Worm (Caenorhabditis elegans) whole organism, L1 larva: ENCODE measurements around the gene R05H10.3.

Experiments used
- aha-1 ChIP-seq: fragments of 150-350 bp; optimal IDR thresholded peaks from 2 replicates; lab custom pipeline; 2014; ENCODE audit warnings: missing biosample characterization, missing genetic modification characterization
- alr-1 ChIP-seq: fragments of 200-800 bp; sonication (Bioruptor generic); optimal IDR thresholded peaks from 2 replicates; lab custom pipeline; 2018; ENCODE audit warnings: borderline replicate concordance, mild to moderate bottlenecking, missing genetic modification characterization, missing compliant biosample characterization
- ceh-88 ChIP-seq: fragments of 200-800 bp; sonication (Bioruptor generic); IDR thresholded peaks from 2 replicates; pipeline ENCODE4 v1.3.6; 2022; ENCODE audit warnings: missing genetic modification characterization, missing compliant biosample characterization
- ces-1 ChIP-seq: fragments of 150-350 bp; optimal IDR thresholded peaks from 2 replicates; lab custom pipeline; 2014; ENCODE audit warnings: missing biosample characterization, missing genetic modification reagents, missing genetic modification characterization
- dpl-1 ChIP-seq, 3 experiments: fragments of 150-350 bp in 2 of 3; sonication (generic microtip) in 1 of 3; optimal IDR thresholded peaks; 2 replicates each; lab custom pipeline; 2014 to 2017; ENCODE audit warnings: missing biosample characterization in 3 of 3, missing genetic modification characterization in 3 of 3, missing genetic modification reagents in 3 of 3
- efl-1 ChIP-seq, 4 experiments: fragments of 150-350 bp; optimal IDR thresholded peaks in 3 of 4; peaks in 1 of 4; 1 replicate in 1 of 4; 2 replicates in 3 of 4; lab custom pipeline; 2014; ENCODE audit warnings: missing biosample characterization in 2 of 4, missing genetic modification characterization in 2 of 4, missing genetic modification reagents in 2 of 4
- egl-13 ChIP-seq: sonication (generic microtip); optimal IDR thresholded peaks from 2 replicates; lab custom pipeline; 2016; ENCODE audit warnings: missing genotype, missing genetic modification reagents, missing genetic modification characterization, missing compliant biosample characterization
- egl-27 ChIP-seq, 2 experiments: fragments of 150-350 bp in 1 of 2; sonication (generic microtip); optimal IDR thresholded peaks; 3 replicates each; lab custom pipeline; 2017 to 2018; ENCODE audit warnings: missing biosample characterization in 2 of 2, missing genetic modification characterization in 2 of 2, missing genetic modification reagents in 2 of 2
- elt-3 ChIP-seq, 6 experiments: fragments of 150-350 bp in 1 of 6; sonication (generic microtip); optimal IDR thresholded peaks; 2 replicates each; lab custom pipeline; 2017 to 2018; ENCODE audit warnings: missing biosample characterization in 6 of 6, missing genetic modification characterization in 6 of 6, inconsistent platforms in 1 of 6
- ets-5 ChIP-seq: fragments of 200-800 bp; sonication (Bioruptor generic); IDR thresholded peaks from 2 replicates; pipeline ENCODE4 v1.3.6; 2022; ENCODE audit warnings: missing genetic modification characterization, missing compliant biosample characterization
- fkh-10 ChIP-seq: sonication (generic microtip); optimal IDR thresholded peaks from 2 replicates; lab custom pipeline; 2017; ENCODE audit warnings: missing biosample characterization, missing genetic modification reagents, missing genetic modification characterization
- fkh-8 ChIP-seq: sonication (generic microtip); optimal IDR thresholded peaks from 2 replicates; lab custom pipeline; 2016; ENCODE audit warnings: mild to moderate bottlenecking, missing genetic modification characterization, missing compliant biosample characterization
- grh-1 ChIP-seq: fragments of 200-800 bp; sonication (Bioruptor generic); IDR thresholded peaks from 2 replicates; pipeline ENCODE4 v1.3.6; 2022; ENCODE audit warnings: missing genetic modification reagents, missing genetic modification characterization, missing compliant biosample characterization
- hlh-4 ChIP-seq: sonication (generic microtip); optimal IDR thresholded peaks from 2 replicates; lab custom pipeline; 2016; ENCODE audit warnings: mild to moderate bottlenecking, missing genetic modification characterization, missing compliant biosample characterization
- hpl-2 ChIP-seq: fragments of 150-350 bp; optimal IDR thresholded peaks from 2 replicates; lab custom pipeline; 2014; ENCODE audit warnings: missing biosample characterization, missing genetic modification reagents, missing genetic modification characterization
- irx-1 ChIP-seq: sonication (generic microtip); optimal IDR thresholded peaks from 2 replicates; lab custom pipeline; 2016; ENCODE audit warnings: missing genetic modification characterization, missing compliant biosample characterization
- isw-1 ChIP-seq: fragments of 200-800 bp; sonication (Bioruptor generic); IDR thresholded peaks from 2 replicates; pipeline ENCODE4 v1.3.6; 2022; ENCODE audit warnings: missing genetic modification characterization, missing compliant biosample characterization
- lin-35 ChIP-seq, 2 experiments: fragments of 150-350 bp; optimal IDR thresholded peaks; 2 replicates each; lab custom pipeline; 2014; ENCODE audit warnings: missing biosample characterization in 2 of 2, missing genetic modification characterization in 2 of 2, missing genetic modification reagents in 2 of 2
- mab-9 ChIP-seq: fragments of 200-800 bp; sonication (Bioruptor generic); IDR thresholded peaks from 2 replicates; pipeline ENCODE4 v1.3.6; 2022; ENCODE audit warnings: missing genetic modification reagents, missing genetic modification characterization, missing compliant biosample characterization
- nhr-19 ChIP-seq: fragments of 200-800 bp; sonication (Bioruptor generic); conservative IDR thresholded peaks from 2 replicates; pipeline ENCODE4 v1.3.6; 2022; ENCODE audit warnings: missing genetic modification characterization, missing compliant biosample characterization
- nhr-20 ChIP-seq: sonication (generic microtip); optimal IDR thresholded peaks from 2 replicates; lab custom pipeline; 2016; ENCODE audit warnings: mild to moderate bottlenecking, missing genetic modification characterization, missing compliant biosample characterization
- nhr-28 ChIP-seq: fragments of 150-350 bp; optimal IDR thresholded peaks from 2 replicates; lab custom pipeline; 2014; ENCODE audit warnings: missing biosample characterization, missing genetic modification characterization
- nhr-47 ChIP-seq: sonication (generic microtip); optimal IDR thresholded peaks from 2 replicates; lab custom pipeline; 2016; ENCODE audit warnings: mild to moderate bottlenecking, missing genetic modification characterization, moderate library complexity, missing compliant biosample characterization
- nhr-77 ChIP-seq: fragments of 150-350 bp; optimal IDR thresholded peaks from 2 replicates; lab custom pipeline; 2014; ENCODE audit warnings: missing biosample characterization, missing genetic modification characterization
- sptf-1 ChIP-seq: fragments of 150-350 bp; optimal IDR thresholded peaks from 2 replicates; lab custom pipeline; 2014; ENCODE audit warnings: missing biosample characterization, missing genetic modification characterization
- swsn-7 ChIP-seq: sonication (generic microtip); optimal IDR thresholded peaks from 2 replicates; lab custom pipeline; 2016; ENCODE audit warnings: missing genetic modification characterization, missing compliant biosample characterization
- tbx-2 ChIP-seq: sonication (generic microtip); optimal IDR thresholded peaks from 2 replicates; lab custom pipeline; 2016; ENCODE audit warnings: missing genetic modification characterization, missing compliant biosample characterization
- unc-62 ChIP-seq: fragments of 150-350 bp; optimal IDR thresholded peaks from 2 replicates; lab custom pipeline; 2014; ENCODE audit warnings: missing biosample characterization, missing genetic modification reagents, missing genetic modification characterization
- unc-86 ChIP-seq: sonication (generic microtip); optimal IDR thresholded peaks from 2 replicates; lab custom pipeline; 2016; ENCODE audit warnings: missing genetic modification characterization, missing compliant biosample characterization
- unc-98 ChIP-seq: fragments of 200-800 bp; sonication (Bioruptor generic); IDR thresholded peaks from 2 replicates; pipeline ENCODE4 v1.3.6; 2022; ENCODE audit warnings: missing genetic modification characterization, missing compliant biosample characterization
- zip-4 ChIP-seq: fragments of 200-800 bp; sonication (Bioruptor generic); optimal IDR thresholded peaks from 2 replicates; lab custom pipeline; 2018; ENCODE audit warnings: mild to moderate bottlenecking, missing genetic modification characterization, moderate library complexity, missing compliant biosample characterization
- ztf-11 ChIP-seq, 2 experiments: sonication (generic microtip); optimal IDR thresholded peaks; 2 replicates each; lab custom pipeline; 2016 to 2017; ENCODE audit warnings: missing genetic modification characterization in 2 of 2, missing biosample characterization in 1 of 2, missing compliant biosample characterization in 1 of 2

Gene R05H10.3

DNA sequence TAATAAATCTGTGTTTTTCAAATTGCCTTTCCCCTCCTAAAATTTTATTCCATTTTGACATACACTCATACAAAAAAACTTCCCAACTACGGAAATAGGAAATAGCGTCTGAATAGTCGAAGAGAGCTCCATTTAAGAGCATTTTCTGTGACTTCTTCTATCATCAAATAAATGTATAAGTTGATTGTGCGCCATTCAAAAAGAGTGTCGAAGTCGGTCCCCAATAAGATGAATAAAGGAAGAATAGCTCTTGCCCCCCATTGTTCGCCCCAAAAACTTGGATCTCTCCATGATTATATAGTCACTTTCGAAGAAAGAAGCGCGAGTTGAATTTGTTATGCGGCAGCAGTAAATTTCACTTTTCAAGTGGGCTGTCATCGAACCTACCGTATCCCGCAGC, 22.8 kb downstream of the R05H10.3 start:
- TF ChIP-seq irx-1 (tag; lab: Kevin White, UChicago) (peak; percentile 85), nhr-77 (tag; lab: Kevin White, UChicago) (no peak), fkh-10 (GFP tag; lab: Kevin White, UChicago) (peak; percentile 50), grh-1 (GFP tag; lab: Robert Waterston, UW) (no peak), efl-1 (optimal IDR thresholded peaks at IDR 0.05; lab: Kevin White, UChicago) (no peak), efl-1 (GFP tag; optimal IDR thresholded peaks at IDR 0.05 in 1 of 2; lab: Kevin White, UChicago) (no peak)
- TF ChIP-seq, all 84 proteins: peak for 2

DNA sequence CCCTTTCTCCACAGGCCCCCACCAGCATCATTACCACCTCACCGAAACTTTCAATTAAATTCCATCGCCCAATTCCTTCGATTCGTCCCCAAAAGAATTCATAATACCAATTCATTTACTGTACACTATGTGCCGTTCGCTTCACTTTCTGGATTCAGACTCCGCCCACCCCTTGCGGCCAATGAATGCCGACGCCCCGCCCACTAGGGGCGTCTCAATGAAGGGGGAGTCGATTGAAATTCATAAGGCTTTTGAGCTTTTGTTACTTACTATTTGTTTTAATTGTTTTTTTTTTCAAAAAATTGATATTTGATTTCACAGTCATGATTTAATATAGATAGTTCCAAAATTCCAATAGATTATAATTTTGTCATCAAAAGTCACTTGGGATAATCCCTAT, 26.8 kb downstream of the R05H10.3 start:
- TF ChIP-seq hlh-4 (tag; lab: Kevin White, UChicago) (no peak), isw-1 (GFP tag; lab: Robert Waterston, UW) (no peak), grh-1 (GFP tag; lab: Robert Waterston, UW) (no peak), egl-27 (tag; optimal IDR thresholded peaks at IDR 0.05; lab: Kevin White, UChicago) (no peak), hpl-2 (GFP tag; lab: Kevin White, UChicago) (no peak), sptf-1 (tag; lab: Kevin White, UChicago) (no peak), dpl-1 (GFP tag; optimal IDR thresholded peaks at IDR 0.05; lab: Kevin White, UChicago) (no peak), nhr-77 (tag; lab: Kevin White, UChicago) (no peak), aha-1 (tag; lab: Kevin White, UChicago) (no peak), ets-5 (GFP tag; lab: Robert Waterston, UW) (no peak), ztf-11 (tag; optimal IDR thresholded peaks at IDR 0.05; lab: Kevin White, UChicago) (no peak), zip-4 (GFP tag; lab: Kevin White, UChicago) (no peak), mab-9 (GFP tag; lab: Robert Waterston, UW) (no peak), nhr-28 (no peak), egl-13 (tag; lab: Kevin White, UChicago) (no peak), unc-98 (no peak), nhr-20 (tag; lab: Kevin White, UChicago) (no peak), ces-1 (no peak)

DNA sequence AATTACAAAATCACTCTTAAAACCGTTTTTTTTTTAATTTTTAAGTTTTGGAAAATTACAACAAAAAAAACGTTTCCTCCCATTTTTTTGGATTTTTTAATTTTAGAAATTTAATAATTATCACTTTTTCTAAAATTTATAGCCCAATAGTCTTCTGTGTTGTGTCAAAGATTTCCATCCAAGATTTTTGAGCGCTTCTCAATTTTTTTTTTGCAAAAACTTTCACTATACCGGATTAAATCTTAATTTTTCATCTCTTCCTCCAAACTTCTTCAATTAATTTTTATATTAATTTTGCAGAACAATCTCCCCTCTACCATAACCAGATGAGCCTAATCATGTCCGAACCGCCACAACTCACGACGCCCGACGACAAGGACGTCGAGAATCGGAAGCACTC, 32.4 kb downstream of the R05H10.3 start, which contains the start of gene cog-1:
Gene cog-1 (plus strand): TSS at position 301 of the 400 bp plus-strand sequence.
- no peak for TF ChIP-seq ceh-88 (GFP tag; lab: Robert Waterston, UW)
- TF ChIP-seq grh-1 (GFP tag; lab: Robert Waterston, UW), result no peak
- TF ChIP-seq efl-1 (optimal IDR thresholded peaks at IDR 0.05; lab: Kevin White, UChicago), result no peak
- peak in 1 of 2 experiments; percentile 2 for TF ChIP-seq efl-1 (GFP tag; optimal IDR thresholded peaks at IDR 0.05 in 1 of 2; lab: Kevin White, UChicago)
- no peak for TF ChIP-seq mab-9 (GFP tag; lab: Robert Waterston, UW)
- no peak for TF ChIP-seq unc-86
- TF ChIP-seq zip-4 (GFP tag; lab: Kevin White, UChicago), result no peak
- TF ChIP-seq alr-1 (tag; lab: Kevin White, UChicago), result no peak
- TF ChIP-seq nhr-47 (tag; lab: Kevin White, UChicago), result no peak

DNA sequence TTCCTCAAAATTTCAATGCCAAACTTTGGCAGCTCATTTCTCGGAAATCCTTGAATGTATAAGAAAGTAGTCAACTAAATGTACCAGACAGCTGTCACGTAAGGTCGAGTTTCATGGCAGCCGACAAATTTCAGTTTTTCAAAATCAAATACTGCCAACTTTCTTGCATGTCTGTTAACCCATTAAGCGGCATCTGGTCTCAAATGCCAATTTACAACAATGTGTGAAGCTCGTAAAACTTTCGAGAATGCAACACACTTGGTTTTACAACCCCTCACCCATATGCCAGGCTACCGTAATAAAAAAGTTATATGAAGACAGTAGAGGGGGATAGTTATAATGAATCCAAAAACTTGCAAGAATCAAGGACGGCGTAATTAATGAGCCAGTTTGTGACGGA, 33.9 kb downstream of the R05H10.3 start:
- TF ChIP-seq lin-35 (GFP tag; optimal IDR thresholded peaks at IDR 0.05; lab: Kevin White, UChicago) (no peak), irx-1 (tag; lab: Kevin White, UChicago) (peak; percentile 83)

DNA sequence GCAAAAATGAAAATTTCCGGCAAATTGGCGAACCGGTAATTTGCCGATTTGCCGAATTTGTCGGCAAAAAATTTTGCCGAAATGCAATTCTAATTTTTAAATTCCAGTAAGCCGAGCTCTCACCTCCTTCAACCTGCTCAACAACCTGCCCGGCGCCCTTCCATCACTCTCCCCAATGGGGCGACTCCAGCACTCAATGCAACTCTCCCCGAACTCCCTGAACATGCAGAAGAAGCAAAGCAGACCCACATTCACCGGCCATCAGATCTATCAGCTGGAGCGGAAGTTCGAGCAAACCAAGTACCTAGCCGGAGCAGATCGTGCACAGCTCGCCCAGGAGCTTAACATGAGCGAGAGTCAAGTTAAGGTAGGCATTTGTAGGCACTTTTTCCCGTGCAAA, 34.9 kb downstream of the R05H10.3 start:
- TF ChIP-seq nhr-19 (GFP tag; lab: Robert Waterston, UW) (no peak), elt-3 (tag; optimal IDR thresholded peaks at IDR 0.05; lab: Kevin White, UChicago) (no peak), nhr-28 (no peak), dpl-1 (GFP tag; optimal IDR thresholded peaks at IDR 0.05; lab: Kevin White, UChicago) (no peak), tbx-2 (tag; lab: Kevin White, UChicago) (no peak), unc-62 (GFP tag; lab: Kevin White, UChicago) (no peak), swsn-7 (tag; lab: Kevin White, UChicago) (no peak), fkh-8 (tag; lab: Kevin White, UChicago) (no peak)
